Worm (Caenorhabditis elegans) whole organism, L2 larva: ENCODE measurements around the gene ifet-1.

Experiments used
- R02D3.7 ChIP-seq: fragments of 150-350 bp; optimal IDR thresholded peaks from 2 replicates; lab custom pipeline; 2014; ENCODE audit warnings: missing biosample characterization, missing genetic modification characterization
- ZK546.5 ChIP-seq: sonication (generic microtip); optimal IDR thresholded peaks from 2 replicates; lab custom pipeline; 2017; ENCODE audit warnings: missing biosample characterization, missing genetic modification characterization
- lin-13 ChIP-seq: fragments of 150-350 bp; optimal IDR thresholded peaks from 2 replicates; lab custom pipeline; 2014; ENCODE audit warnings: missing biosample characterization, missing genetic modification reagents, missing genetic modification characterization
- lin-39 ChIP-seq: fragments of 150-350 bp; optimal IDR thresholded peaks from 2 replicates; lab custom pipeline; 2014; ENCODE audit warnings: missing biosample characterization, missing genetic modification reagents, missing genetic modification characterization
- mdl-1 ChIP-seq, 2 experiments: fragments of 150-350 bp in 1 of 2; sonication (generic microtip) in 1 of 2; optimal IDR thresholded peaks; 2 replicates each; lab custom pipeline; 2017; ENCODE audit warnings: missing biosample characterization in 2 of 2, missing genetic modification characterization in 2 of 2
- nhr-237 ChIP-seq: fragments of 150-350 bp; optimal IDR thresholded peaks from 2 replicates; lab custom pipeline; 2014; ENCODE audit warnings: missing biosample characterization, missing genetic modification characterization
- nhr-25 ChIP-seq: fragments of 150-350 bp; sonication (generic microtip); optimal IDR thresholded peaks from 3 replicates; lab custom pipeline; 2014; ENCODE audit warnings: missing biosample characterization, missing genetic modification characterization
- nhr-6 ChIP-seq: fragments of 150-350 bp; optimal IDR thresholded peaks from 2 replicates; lab custom pipeline; 2014; ENCODE audit warnings: missing biosample characterization, missing genetic modification characterization

DNA sequence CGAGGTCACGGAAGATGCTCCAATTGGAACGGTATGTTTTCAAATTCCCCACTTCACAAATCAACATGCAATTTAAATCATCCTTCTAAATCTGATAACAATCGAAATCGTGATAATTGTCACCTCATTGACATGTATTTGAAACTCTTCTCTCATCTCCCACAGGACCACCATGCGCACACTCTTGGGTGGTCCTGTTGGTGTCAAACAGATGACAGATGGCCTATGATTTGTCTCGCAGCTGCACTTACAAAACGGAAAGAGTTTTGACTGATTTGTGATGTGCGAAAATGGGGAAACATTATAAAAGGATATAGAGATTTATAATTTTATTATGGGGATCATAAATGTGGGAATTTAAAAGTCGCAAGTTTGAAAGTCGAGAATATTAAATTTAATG, 48.5 kb upstream of the ifet-1 start:
- TF ChIP-seq mdl-1 (tag; optimal IDR thresholded peaks at IDR 0.05; lab: Kevin White, UChicago) (no peak), ZK546.5 (tag; lab: Kevin White, UChicago) (no peak), nhr-237 (no peak), lin-39 (tag; lab: Kevin White, UChicago) (no peak), nhr-25 (tag; lab: Kevin White, UChicago) (no peak), lin-13 (GFP tag; lab: Kevin White, UChicago) (no peak), nhr-6 (tag; lab: Kevin White, UChicago) (no peak), R02D3.7 (tag; lab: Kevin White, UChicago) (no peak)
